Fruit fly (Drosophila melanogaster) whole organism, embryonic: ENCODE data around the gene CecB.

Experiments used
- CG12071 ChIP-seq: fragments of 200-800 bp; sonication (Bioruptor generic); optimal IDR thresholded peaks from 3 replicates; lab custom pipeline; 2018; ENCODE audit warnings: missing biosample characterization, mild to moderate bottlenecking, missing genetic modification characterization
- CG15696 ChIP-seq: fragments of 200-800 bp; sonication (Bioruptor generic); optimal IDR thresholded peaks from 2 replicates; lab custom pipeline; 2019; ENCODE audit warnings: missing biosample characterization, mild to moderate bottlenecking, missing genetic modification characterization, moderate library complexity
- CG17328 ChIP-seq: fragments of 200-800 bp; sonication (Bioruptor generic); IDR thresholded peaks from 2 replicates; pipeline ENCODE4 v1.3.6; 2022; ENCODE audit warnings: missing biosample characterization, missing genetic modification characterization
- CG2889 ChIP-seq: fragments of 200-800 bp; sonication (Bioruptor generic); IDR thresholded peaks from 3 replicates; pipeline ENCODE4 v1.3.6; 2022; ENCODE audit warnings: missing biosample characterization, missing genetic modification characterization
- CG30431 ChIP-seq: fragments of 200-800 bp; sonication (Bioruptor generic); optimal IDR thresholded peaks from 2 replicates; lab custom pipeline; 2017; ENCODE audit warnings: missing biosample characterization, missing genetic modification characterization
- CG32772 ChIP-seq: fragments of 200-800 bp; sonication (Bioruptor generic); IDR thresholded peaks from 2 replicates; pipeline ENCODE4 v1.3.6; 2022; ENCODE audit warnings: missing biosample characterization, missing genetic modification characterization
- CG3847 ChIP-seq: fragments of 200-800 bp; sonication (Bioruptor generic); IDR thresholded peaks from 2 replicates; pipeline ENCODE4 v1.3.6; 2022; ENCODE audit warnings: missing biosample characterization, missing genetic modification characterization
- CG4404 ChIP-seq: fragments of 200-800 bp; sonication (Bioruptor generic); IDR thresholded peaks from 2 replicates; pipeline ENCODE4 v1.3.6; 2022; ENCODE audit warnings: missing biosample characterization, missing genetic modification characterization
- CG6272 ChIP-seq: fragments of 200-800 bp; sonication (Bioruptor generic); IDR thresholded peaks from 2 replicates; pipeline ENCODE4 v1.3.6; 2022; ENCODE audit warnings: missing biosample characterization, missing genetic modification characterization
- CG6689 ChIP-seq: fragments of 200-800 bp; sonication (Bioruptor generic); IDR thresholded peaks from 2 replicates; pipeline ENCODE4 v1.3.6; 2022; ENCODE audit warnings: missing biosample characterization, missing genetic modification characterization
- CG6813 ChIP-seq: fragments of 200-800 bp; sonication (Bioruptor generic); optimal IDR thresholded peaks from 2 replicates; lab custom pipeline; 2017; ENCODE audit warnings: missing biosample characterization, missing genetic modification characterization, mild to moderate bottlenecking, moderate library complexity, missing genetic modification reagents
- CG7372 ChIP-seq: fragments of 200-800 bp; sonication (Bioruptor generic); IDR thresholded peaks from 2 replicates; pipeline ENCODE4 v1.3.6; 2022; ENCODE audit warnings: missing biosample characterization, missing genetic modification characterization
- CG8388 ChIP-seq: fragments of 200-800 bp; sonication (Bioruptor generic); optimal IDR thresholded peaks from 2 replicates; lab custom pipeline; 2019; ENCODE audit warnings: missing biosample characterization, mild to moderate bottlenecking, missing genetic modification characterization, moderate library complexity
- CG9817 ChIP-seq: fragments of 200-800 bp; sonication (Bioruptor generic); optimal IDR thresholded peaks from 2 replicates; lab custom pipeline; 2018; ENCODE audit warnings: missing biosample characterization, mild to moderate bottlenecking, missing genetic modification characterization, moderate library complexity
- CG9876 ChIP-seq: fragments of 200-800 bp; sonication (Bioruptor generic); optimal IDR thresholded peaks from 2 replicates; lab custom pipeline; 2016; ENCODE audit warnings: missing biosample characterization, missing genetic modification characterization
- Dek ChIP-seq: fragments of 200-800 bp; sonication (Bioruptor generic); optimal IDR thresholded peaks from 3 replicates; lab custom pipeline; 2019; ENCODE audit warnings: missing biosample characterization, mild to moderate bottlenecking, missing genetic modification characterization, moderate library complexity
- Doc3 ChIP-seq: fragments of 200-800 bp; sonication (Bioruptor generic); IDR thresholded peaks from 3 replicates; pipeline ENCODE4 v1.3.6; 2022; ENCODE audit warnings: missing biosample characterization, missing genetic modification characterization; ENCODE audit not compliant: partially characterized antibody
- Lhr ChIP-seq: fragments of 200-800 bp; sonication (Bioruptor generic); optimal IDR thresholded peaks from 3 replicates; lab custom pipeline; 2017; ENCODE audit warnings: mild to moderate bottlenecking, missing biosample characterization, missing genetic modification reagents, missing genetic modification characterization
- Med ChIP-seq: fragments of 200-800 bp; sonication (Bioruptor generic); peaks from one replicate; lab custom pipeline; 2016; ENCODE audit warnings: missing biosample characterization, missing genetic modification characterization, mild to moderate bottlenecking, inconsistent platforms, moderate library complexity
- Oaz ChIP-seq: fragments of 200-800 bp; sonication (Bioruptor generic); IDR thresholded peaks from 2 replicates; pipeline ENCODE4 v1.3.6; 2022; ENCODE audit warnings: missing biosample characterization, missing genetic modification characterization
- Opbp ChIP-seq: fragments of 200-800 bp; sonication (Bioruptor generic); IDR thresholded peaks from 3 replicates; pipeline ENCODE4 v1.3.6; 2022; ENCODE audit warnings: missing biosample characterization, missing genetic modification characterization; ENCODE audit not compliant: partially characterized antibody
- Sry-β ChIP-seq: fragments of 200-800 bp; sonication (Bioruptor generic); optimal IDR thresholded peaks from 2 replicates; lab custom pipeline; 2018; ENCODE audit warnings: missing biosample characterization, mild to moderate bottlenecking, missing genetic modification characterization, moderate library complexity
- Sry-δ ChIP-seq: fragments of 200-800 bp; sonication (Bioruptor generic); optimal IDR thresholded peaks from 2 replicates; lab custom pipeline; 2016; ENCODE audit warnings: missing biosample characterization, missing genetic modification characterization
- Vsx1 ChIP-seq: fragments of 200-800 bp; sonication (Bioruptor generic); optimal IDR thresholded peaks from 2 replicates; lab custom pipeline; 2017; ENCODE audit warnings: missing biosample characterization, mild to moderate bottlenecking, missing genetic modification characterization, missing genetic modification reagents
- Xrp1 ChIP-seq: fragments of 200-800 bp; sonication (Bioruptor generic); IDR thresholded peaks from 2 replicates; pipeline ENCODE4 v1.3.6; 2022; ENCODE audit warnings: missing biosample characterization, missing genetic modification characterization
- bbx ChIP-seq: fragments of 200-800 bp; sonication (Bioruptor generic); IDR thresholded peaks from 2 replicates; pipeline ENCODE4 v1.3.6; 2022; ENCODE audit warnings: missing biosample characterization, missing genetic modification characterization; ENCODE audit not compliant: partially characterized antibody
- corto ChIP-seq: fragments of 200-800 bp; sonication (Bioruptor generic); optimal IDR thresholded peaks from 2 replicates; lab custom pipeline; 2016; ENCODE audit warnings: missing biosample characterization, mild to moderate bottlenecking, missing genetic modification characterization, moderate library complexity
- ems ChIP-seq: fragments of 200-800 bp; sonication (Bioruptor generic); optimal IDR thresholded peaks from 3 replicates; lab custom pipeline; 2016; ENCODE audit warnings: missing biosample characterization, missing genetic modification characterization
- esg ChIP-seq: fragments of 200-800 bp; sonication (Bioruptor generic); conservative IDR thresholded peaks from 2 replicates; pipeline ENCODE4 v1.3.6; 2022; ENCODE audit warnings: missing biosample characterization, missing genetic modification characterization
- grau ChIP-seq: fragments of 200-800 bp; optimal IDR thresholded peaks from 3 replicates; lab custom pipeline; 2019; ENCODE audit warnings: missing biosample characterization, mild to moderate bottlenecking, missing genetic modification characterization, moderate library complexity
- gro ChIP-seq: fragments of 200-800 bp; sonication (Bioruptor generic); optimal IDR thresholded peaks from 2 replicates; lab custom pipeline; 2016; ENCODE audit warnings: missing biosample characterization, missing genetic modification characterization
- h ChIP-seq: fragments of >200 bp; optimal IDR thresholded peaks from 2 replicates; lab custom pipeline; 2017
- inv ChIP-seq: fragments of 200-800 bp; sonication (Bioruptor generic); IDR thresholded peaks from 2 replicates; pipeline ENCODE4 v1.3.6; 2022; ENCODE audit warnings: missing biosample characterization, missing genetic modification characterization; ENCODE audit not compliant: partially characterized antibody
- knrl ChIP-seq: fragments of 200-800 bp; sonication (Bioruptor generic); IDR thresholded peaks from 3 replicates; pipeline ENCODE4 v1.3.6; 2022; ENCODE audit warnings: missing biosample characterization, missing genetic modification characterization; ENCODE audit not compliant: partially characterized antibody
- lilli ChIP-seq: fragments of 200-800 bp; sonication (Bioruptor generic); optimal IDR thresholded peaks from 3 replicates; lab custom pipeline; 2016; ENCODE audit warnings: missing biosample characterization, missing genetic modification characterization
- org-1 ChIP-seq: fragments of 200-800 bp; sonication (Bioruptor generic); optimal IDR thresholded peaks from 2 replicates; lab custom pipeline; 2017; ENCODE audit warnings: missing biosample characterization, missing genetic modification characterization
- pzg ChIP-seq: fragments of 200-800 bp; sonication (Bioruptor generic); optimal IDR thresholded peaks from 3 replicates; lab custom pipeline; 2018; ENCODE audit warnings: missing biosample characterization, mild to moderate bottlenecking, missing genetic modification characterization, moderate library complexity
- salm ChIP-seq: fragments of 200-800 bp; sonication (Bioruptor generic); optimal IDR thresholded peaks from 2 replicates; lab custom pipeline; 2018; ENCODE audit warnings: missing biosample characterization, mild to moderate bottlenecking, missing genetic modification characterization
- sc ChIP-seq, 3 experiments: fragments of >200 bp in 2 of 3; fragments of 200-800 bp in 1 of 3; sonication (Bioruptor generic) in 1 of 3; optimal IDR thresholded peaks; 2 replicates in 2 of 3; 3 replicates in 1 of 3; lab custom pipeline; 2017; ENCODE audit warnings: mild to moderate bottlenecking in 1 of 3, missing biosample characterization in 1 of 3, missing genetic modification characterization in 1 of 3, missing genetic modification reagents in 1 of 3
- sima ChIP-seq: fragments of 200-800 bp; sonication (Bioruptor generic); optimal IDR thresholded peaks from 2 replicates; lab custom pipeline; 2016; ENCODE audit warnings: missing biosample characterization, missing genetic modification characterization
- tup ChIP-seq: fragments of 200-800 bp; sonication (Bioruptor generic); optimal IDR thresholded peaks from 2 replicates; lab custom pipeline; 2016; ENCODE audit warnings: missing biosample characterization, mild to moderate bottlenecking, missing genetic modification characterization, moderate library complexity
- unc-4 ChIP-seq: fragments of 200-800 bp; sonication (Bioruptor generic); IDR thresholded peaks from 2 replicates; pipeline ENCODE4 v1.3.6; 2022; ENCODE audit warnings: missing biosample characterization, missing genetic modification characterization; ENCODE audit not compliant: partially characterized antibody
- unpg ChIP-seq: fragments of 200-800 bp; sonication (Bioruptor generic); optimal IDR thresholded peaks from 3 replicates; lab custom pipeline; 2018; ENCODE audit warnings: missing biosample characterization, mild to moderate bottlenecking, missing genetic modification characterization, moderate library complexity
- zfh1 ChIP-seq: fragments of 200-800 bp; sonication (Bioruptor generic); IDR thresholded peaks from 3 replicates; pipeline ENCODE4 v1.3.6; 2022; ENCODE audit warnings: missing biosample characterization, missing genetic modification characterization

Gene CecB

DNA sequence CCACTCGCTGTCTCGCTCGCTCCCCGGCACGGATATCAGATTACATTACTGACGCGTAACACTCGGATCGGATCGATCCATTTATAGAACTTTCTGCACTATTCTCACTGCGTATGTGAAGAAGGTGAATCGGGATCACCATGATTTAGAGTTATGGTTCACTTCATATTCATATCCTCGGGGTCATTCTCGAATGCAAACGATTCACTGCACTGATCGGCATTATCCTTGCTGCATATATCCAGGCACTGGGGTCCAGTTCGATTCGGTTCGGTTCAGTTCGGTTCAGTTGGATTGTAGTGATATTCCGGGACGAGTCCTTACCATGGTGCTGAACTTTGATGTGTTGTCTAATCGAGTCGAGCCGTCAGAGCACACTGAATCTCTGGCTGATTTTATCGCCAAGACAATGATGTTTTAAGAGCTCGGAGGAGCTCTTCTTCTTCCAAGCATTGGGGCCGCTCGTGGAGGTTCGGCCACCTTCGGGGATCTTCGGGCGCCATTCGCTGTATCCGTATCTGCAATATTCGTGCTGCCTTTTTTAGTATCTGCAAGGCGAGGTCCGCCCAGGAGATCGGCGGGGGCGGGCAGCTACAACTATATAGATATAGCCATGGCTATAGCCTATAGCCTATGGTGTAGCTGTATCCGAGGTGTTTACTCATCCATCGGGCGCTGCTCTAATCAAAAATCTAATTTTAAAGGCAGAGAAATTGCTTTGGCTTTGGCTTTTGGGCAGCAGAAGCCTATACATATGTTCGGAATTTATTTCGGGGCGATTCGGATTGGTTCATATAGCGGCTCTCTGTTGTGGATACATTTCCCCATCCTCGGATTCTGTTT, 39.2 kb downstream of the CecB start, which contains the start of gene Mlc2 (continued):
- TF ChIP-seq CG2889 (GFP tag; lab: Robert Waterston, UW) (no peak), CG7372 (no peak), knrl (GFP tag; lab: Robert Waterston, UW) (no peak), gro (GFP tag; lab: Kevin White, UChicago) (no peak), Med (GFP tag; lab: Kevin White, UChicago) (peak; percentile 53), corto (GFP tag; lab: Kevin White, UChicago) (no peak), org-1 (no peak), ems (GFP tag; lab: Kevin White, UChicago) (no peak), CG9817 (tag; lab: Kevin White, UChicago) (no peak), Xrp1 (GFP tag; lab: Robert Waterston, UW) (no peak), sc (optimal IDR thresholded peaks at IDR 0.05; lab: Kevin White, UChicago) (no peak), sc (GFP tag; optimal IDR thresholded peaks at IDR 0.05; lab: Kevin White, UChicago) (no peak), tup (no peak), sima (GFP tag; lab: Kevin White, UChicago) (no peak), CG6813 (GFP tag; lab: Kevin White, UChicago) (no peak), zfh1 (GFP tag; lab: Robert Waterston, UW) (no peak), CG15696 (tag; lab: Kevin White, UChicago) (no peak), inv (no peak), CG4404 (GFP tag; lab: Robert Waterston, UW) (no peak), unpg (GFP tag; lab: Kevin White, UChicago) (no peak), lilli (GFP tag; lab: Kevin White, UChicago) (peak; percentile 84)
- TF ChIP-seq, all 482 proteins: peak for 15

DNA sequence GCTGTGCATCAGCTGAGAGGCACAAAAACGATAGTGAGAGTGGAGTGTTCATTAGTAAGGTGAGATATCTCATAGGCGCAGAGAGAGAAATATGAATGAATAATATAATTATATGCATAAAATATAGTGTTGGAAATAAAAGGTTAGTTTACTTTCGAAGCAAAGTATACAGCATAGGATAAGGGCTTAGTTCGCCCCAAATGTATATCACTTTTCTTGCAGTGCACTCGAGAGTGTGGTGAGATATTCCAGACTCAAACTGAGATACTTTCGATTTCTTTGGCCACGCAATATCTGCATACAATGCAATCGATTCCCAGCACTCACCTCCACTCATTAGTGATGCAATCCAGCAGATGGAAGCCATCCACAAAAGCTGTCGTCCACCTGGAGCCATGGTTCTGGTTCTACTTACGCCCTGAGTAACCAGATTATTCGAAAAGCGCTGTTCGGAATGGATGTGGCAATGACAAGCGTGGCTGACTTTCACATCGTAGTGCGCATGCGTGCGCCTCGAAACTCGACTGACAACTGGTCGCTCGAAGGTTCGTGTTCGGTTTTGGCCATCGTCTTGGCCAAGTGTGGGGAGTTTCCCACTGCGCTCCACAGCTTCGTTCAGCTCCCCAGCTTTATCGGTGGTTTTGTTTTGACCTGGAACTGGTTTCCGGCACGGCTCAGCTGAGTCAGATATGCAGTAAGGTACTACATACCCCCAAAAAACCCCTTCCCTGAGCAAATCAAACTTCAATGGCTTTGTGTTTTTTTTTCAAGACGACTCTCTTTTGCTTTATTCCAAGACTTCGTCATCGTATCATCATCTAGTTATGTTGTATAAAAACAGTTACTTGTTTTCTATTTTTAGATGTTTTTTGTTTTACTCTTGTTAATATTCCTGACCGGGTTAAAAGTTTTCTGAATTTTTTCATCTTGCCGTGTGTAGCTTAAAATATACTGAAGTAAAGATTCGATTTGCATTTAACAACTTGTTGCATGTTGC, 42.6 kb downstream of the CecB start, which contains the start of gene Rsod:
Rsod (minus strand) TSS at position 537 of the 997 bp plus-strand sequence.
- TF ChIP-seq Vsx1 (GFP tag; lab: Kevin White, UChicago) (peak; percentile 64), CG9876 (GFP tag; lab: Kevin White, UChicago) (no peak), esg (GFP tag; lab: Robert Waterston, UW) (peak; percentile 74), CG32772 (peak; percentile 52; the same call in 1 of the 2 replicates), Doc3 (GFP tag; lab: Robert Waterston, UW) (no peak), CG3847 (GFP tag; lab: Robert Waterston, UW) (peak; percentile 31; the same call in 1 of the 2 replicates), CG8388 (GFP tag; lab: Kevin White, UChicago) (peak; percentile 67), Dek (tag; lab: Kevin White, UChicago) (peak; percentile 16), CG9817 (tag; lab: Kevin White, UChicago) (no peak), CG12071 (GFP tag; lab: Kevin White, UChicago) (peak; percentile 19), Opbp (no peak), grau (tag; lab: Kevin White, UChicago) (peak; percentile 43), Lhr (peak; percentile 16), Oaz (GFP tag; lab: Robert Waterston, UW) (peak; percentile 37), Sry-β (no peak), unc-4 (GFP tag; lab: Robert Waterston, UW) (no peak), salm (tag; lab: Kevin White, UChicago) (peak; percentile 37), CG6272 (peak; percentile 55; the same call in 1 of the 2 replicates), pzg (GFP tag; lab: Kevin White, UChicago) (no peak), CG17328 (GFP tag; lab: Robert Waterston, UW) (peak; percentile 78), Sry-δ (no peak), h (lab: Kevin White, UChicago) (no peak), CG6689 (GFP tag; lab: Robert Waterston, UW) (peak; percentile 79), CG30431 (GFP tag; lab: Kevin White, UChicago) (peak; percentile 26), bbx (GFP tag; lab: Robert Waterston, UW) (peak; percentile 22; the same call in 1 of the 2 replicates)
